Worm (Caenorhabditis elegans) whole organism, L4/young adult: Measurements from ENCODE around the gene arx-3.

Experiments used
- W03F9.2 ChIP-seq: fragments of 150-350 bp; optimal IDR thresholded peaks from 2 replicates; lab custom pipeline; 2014; ENCODE audit warnings: missing biosample characterization, missing genetic modification characterization
- him-1 ChIP-seq: sonication (generic microtip); optimal IDR thresholded peaks from 2 replicates; lab custom pipeline; 2016; ENCODE audit warnings: missing genotype, missing genetic modification reagents, missing genetic modification characterization, missing compliant biosample characterization

DNA sequence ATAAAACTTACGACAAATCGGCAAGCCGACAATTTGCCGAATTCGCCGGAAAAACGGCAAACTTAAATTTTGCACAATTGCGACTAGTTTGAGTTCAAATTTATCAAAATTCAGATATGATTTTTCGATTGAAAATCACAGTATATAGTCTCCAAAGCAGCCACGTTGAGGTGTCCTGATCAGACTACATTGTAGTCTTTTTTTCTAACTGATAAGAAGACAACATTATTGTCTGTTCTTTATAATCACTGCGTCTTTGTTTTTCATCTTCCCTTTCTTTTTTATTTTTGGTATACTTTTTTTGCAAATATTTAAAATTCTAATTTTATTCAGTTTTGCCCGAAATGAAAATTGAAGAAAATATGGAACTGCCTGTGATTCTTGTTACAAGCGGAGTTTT is 49.2 kb upstream of the arx-3 start, which contains the start of the genes cest-12 and lonp-2:
- TF ChIP-seq him-1: no peak
- no peak for TF ChIP-seq W03F9.2
